Fruit fly (Drosophila melanogaster): Measurements from ENCODE around the gene Swip-1.

DNA sequence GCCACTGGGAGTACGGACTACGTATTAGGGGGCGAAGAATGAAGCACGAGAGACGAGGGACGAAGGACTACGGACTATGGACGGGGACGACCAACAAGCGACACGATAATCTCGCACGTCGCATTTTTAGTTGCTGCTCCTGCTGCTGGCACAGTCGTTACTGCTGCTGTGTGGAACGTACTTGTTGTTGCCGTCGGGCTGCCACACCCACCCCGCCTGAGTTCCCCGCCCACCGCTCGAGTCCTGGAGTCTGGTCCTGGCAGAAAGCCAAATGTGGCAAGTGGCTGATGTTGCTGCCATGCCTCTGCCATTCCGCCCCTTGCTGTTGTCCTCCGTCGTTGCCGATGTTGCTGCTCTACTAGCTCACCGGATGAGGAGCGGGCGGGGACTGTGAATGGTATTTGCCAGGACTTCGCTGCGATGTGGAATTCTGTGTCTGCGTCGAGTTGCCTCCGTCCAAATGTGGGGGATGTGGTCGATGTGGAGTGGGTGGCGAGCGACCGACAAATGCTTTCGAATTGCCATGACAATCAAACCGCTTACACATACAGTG lies 25.8 kb upstream of the Swip-1 start:
- TF ChIP-seq CG8478 (optimal IDR thresholded peaks at IDR 0.05) (no peak), CTCF (optimal IDR thresholded peaks at IDR 0.05) (no peak)
